Worm (Caenorhabditis elegans): Measurements from ENCODE around the gene gly-6.

Gene gly-6

DNA sequence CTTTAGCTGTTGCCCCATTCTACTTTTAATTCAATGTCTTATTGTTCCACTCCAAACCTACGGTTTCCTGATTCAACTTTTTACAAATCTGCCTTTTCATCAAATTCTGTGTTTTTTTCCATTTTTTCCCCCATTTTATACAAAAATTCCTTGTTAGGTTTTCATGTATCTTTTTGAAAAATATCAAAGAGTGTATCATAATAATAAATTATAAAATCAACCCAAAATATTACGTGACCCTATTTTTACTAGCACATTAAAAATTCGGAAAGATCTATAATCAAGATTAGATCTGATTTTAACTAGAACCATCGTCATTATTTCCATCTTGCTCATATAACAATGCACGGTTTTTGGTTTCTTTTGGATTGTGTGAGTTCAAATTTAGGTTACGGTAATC, 10.9 kb downstream of the gly-6 start, which contains the start of gene H38K22.6:
Gene H38K22.6 (plus strand): TSS at position 301 of the 400 bp plus-strand sequence.
- TF ChIP-seq ceh-45 (GFP tag; IDR thresholded peaks at IDR 0.05) (no peak), C08G9.2 (tag; optimal IDR thresholded peaks at IDR 0.05) (no peak), eyg-1 (tag; optimal IDR thresholded peaks at IDR 0.05) (no peak), ceh-48 (tag; optimal IDR thresholded peaks at IDR 0.05) (no peak), dmd-4 (tag; optimal IDR thresholded peaks at IDR 0.05; ENCODE audit: borderline replicate concordance) (no peak), ztf-16 (tag; optimal IDR thresholded peaks at IDR 0.05) (no peak), hlh-15 (tag; optimal IDR thresholded peaks at IDR 0.05) (no peak), pha-2 (tag; optimal IDR thresholded peaks at IDR 0.05) (no peak), tbx-2 (tag; optimal IDR thresholded peaks at IDR 0.05) (no peak), hlh-6 (tag; optimal IDR thresholded peaks at IDR 0.05) (no peak), unc-42 (tag; optimal IDR thresholded peaks at IDR 0.05) (no peak), tbx-7 (tag; optimal IDR thresholded peaks at IDR 0.05) (no peak), ceh-34 (tag; optimal IDR thresholded peaks at IDR 0.05) (no peak), ama-1 (optimal IDR thresholded peaks at IDR 0.05) (no peak), elt-4 (tag; optimal IDR thresholded peaks at IDR 0.05) (no peak), ref-2 (tag; optimal IDR thresholded peaks at IDR 0.05) (no peak)

DNA sequence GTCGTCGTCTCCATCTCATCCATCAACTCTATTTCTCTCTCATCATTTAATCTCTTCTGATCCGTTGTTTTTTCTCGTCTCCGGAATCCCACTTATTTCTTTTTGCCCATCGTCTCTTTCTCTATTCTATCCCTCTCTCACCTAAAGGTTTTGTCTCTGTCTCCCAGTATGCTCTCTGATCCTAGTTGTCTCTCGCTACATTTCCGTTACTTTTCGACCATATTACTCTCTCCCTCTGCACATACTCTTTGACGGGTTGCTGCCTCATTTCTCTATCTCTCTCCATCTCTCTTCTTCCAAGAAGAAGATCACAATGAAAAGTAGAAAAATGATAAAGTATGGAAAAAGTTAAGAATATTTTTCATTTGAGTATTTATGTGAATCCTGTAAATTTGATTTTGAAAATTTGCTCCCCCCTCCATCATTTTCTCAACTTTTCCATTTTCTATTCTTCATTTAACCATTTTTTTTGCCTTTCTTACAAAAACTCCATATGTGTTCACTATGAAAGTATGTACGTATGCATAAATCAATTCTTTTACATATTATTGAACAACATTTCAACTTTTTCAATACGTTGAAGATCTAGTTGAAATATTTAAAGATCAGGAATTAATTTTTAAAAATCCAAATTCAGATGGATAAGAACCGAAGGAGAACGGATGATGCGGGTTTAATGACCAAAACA, 13.8 kb downstream of the gly-6 start, which contains the start of gene tag-131:
Gene tag-131 (plus strand): TSS at position 638 of the 688 bp plus-strand sequence.
- no peak for TF ChIP-seq tbx-7 (tag; optimal IDR thresholded peaks at IDR 0.05)
- peak; percentile 81 for TF ChIP-seq unc-55 (GFP tag; optimal IDR thresholded peaks at IDR 0.05)
- no peak for TF ChIP-seq F13H6.1 (tag; optimal IDR thresholded peaks at IDR 0.05)
- TF ChIP-seq pha-4 (tag; optimal IDR thresholded peaks at IDR 0.05), result no peak
- no peak for TF ChIP-seq zip-5 (tag; optimal IDR thresholded peaks at IDR 0.05)
- no peak for TF ChIP-seq fkh-6 (tag; optimal IDR thresholded peaks at IDR 0.05)
- TF ChIP-seq ceh-24 (tag; optimal IDR thresholded peaks at IDR 0.05), result no peak
- no peak for TF ChIP-seq dmd-4 (tag; optimal IDR thresholded peaks at IDR 0.05; ENCODE audit: borderline replicate concordance)
- no peak for TF ChIP-seq pha-2 (tag; optimal IDR thresholded peaks at IDR 0.05)
- TF ChIP-seq lin-11 (tag; optimal IDR thresholded peaks at IDR 0.05), result no peak
- peak; percentile 36 for TF ChIP-seq ceh-18 (tag; optimal IDR thresholded peaks at IDR 0.05)
- TF ChIP-seq ref-2 (tag; optimal IDR thresholded peaks at IDR 0.05), result no peak
- peak; percentile 31 for TF ChIP-seq tbx-2 (tag; optimal IDR thresholded peaks at IDR 0.05)
- TF ChIP-seq ceh-6 (GFP tag; optimal IDR thresholded peaks at IDR 0.05), result no peak
- TF ChIP-seq C38D4.7 (GFP tag; optimal IDR thresholded peaks at IDR 0.05), result no peak
- no peak for TF ChIP-seq ceh-30 (tag; optimal IDR thresholded peaks at IDR 0.05)
- peak; percentile 63 for TF ChIP-seq nfya-1 (tag; optimal IDR thresholded peaks at IDR 0.05)
- no peak for TF ChIP-seq ahr-1 (tag; optimal IDR thresholded peaks at IDR 0.05)

DNA sequence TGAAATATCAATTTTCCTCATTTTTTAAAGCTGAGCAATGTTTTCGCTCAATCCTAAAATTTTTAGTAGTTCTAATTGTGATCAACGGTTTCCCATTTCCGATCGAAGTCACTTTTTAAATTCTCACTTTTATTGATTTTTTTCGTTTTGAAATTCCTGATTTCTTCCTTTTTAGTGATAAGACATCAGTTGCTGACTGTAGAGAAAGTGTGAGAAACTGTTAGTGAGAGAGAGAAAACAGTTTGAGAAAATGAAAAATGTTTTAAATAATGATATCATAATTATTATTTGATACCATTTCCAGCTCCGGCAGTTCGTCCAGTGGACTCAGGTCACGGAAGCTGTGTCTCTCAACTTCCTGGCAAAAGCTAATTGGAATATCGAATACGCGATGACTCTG, 16.5 kb downstream of the gly-6 start:
- TF ChIP-seq lin-11 (tag; optimal IDR thresholded peaks at IDR 0.05) (no peak), ceh-22 (tag; optimal IDR thresholded peaks at IDR 0.05) (no peak)

DNA sequence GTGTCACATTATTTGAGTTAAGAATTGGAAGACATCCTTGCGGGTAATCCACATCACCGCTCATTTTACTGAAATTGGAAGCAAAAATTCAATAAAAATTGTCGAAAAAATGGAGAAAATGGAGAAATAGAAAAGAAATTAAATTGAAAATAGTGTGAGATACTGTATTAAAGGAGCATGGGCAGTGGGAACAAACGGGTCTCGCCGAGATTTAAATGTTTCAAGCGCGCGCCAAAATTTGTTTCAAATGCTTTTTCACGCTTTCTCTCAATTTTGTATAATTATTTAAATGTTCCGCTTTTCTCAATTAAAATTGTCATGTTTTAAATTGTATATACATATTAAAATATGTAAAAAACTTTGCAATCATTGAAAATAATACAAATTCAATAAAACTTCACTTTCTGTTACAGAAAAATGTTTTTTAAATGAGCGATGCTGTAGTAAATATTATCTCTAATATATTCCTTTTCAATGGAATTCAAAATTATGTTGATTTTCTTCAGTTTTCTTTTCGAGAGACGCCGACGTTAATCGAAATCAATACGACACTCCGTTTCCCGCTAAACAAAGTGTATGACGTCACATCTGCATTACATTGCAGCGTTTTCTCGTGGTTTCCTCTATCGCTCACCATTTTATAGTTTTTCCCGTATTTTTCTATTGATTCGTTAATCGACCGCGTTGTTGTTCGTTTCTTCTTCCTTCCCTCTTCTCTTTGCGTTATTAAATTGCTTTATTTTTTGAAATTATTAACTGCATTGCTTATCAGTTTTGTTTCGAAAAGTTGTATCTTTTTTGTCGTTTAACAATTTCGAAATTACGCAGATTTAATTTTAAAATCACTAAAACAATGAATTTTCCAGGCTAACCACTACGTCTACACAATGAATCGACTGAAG, 17.7 kb downstream of the gly-6 start, which contains the start of the genes evl-14 and dcn-1:
Gene evl-14 (minus strand): TSS at position 68 of the 902 bp plus-strand sequence.
Gene dcn-1 (plus strand): TSS at position 852 of the 902 bp plus-strand sequence.
- TF ChIP-seq pha-4 (tag; optimal IDR thresholded peaks at IDR 0.05) (no peak), C08G9.2 (tag; optimal IDR thresholded peaks at IDR 0.05) (no peak), ets-4 (tag; optimal IDR thresholded peaks at IDR 0.05) (no peak), fkh-10 (GFP tag; optimal IDR thresholded peaks at IDR 0.05) (no peak), hlh-8 (tag; optimal IDR thresholded peaks at IDR 0.05) (no peak), sox-4 (tag; optimal IDR thresholded peaks at IDR 0.05) (no peak), tbx-7 (tag; optimal IDR thresholded peaks at IDR 0.05) (no peak), ceh-19 (GFP tag; optimal IDR thresholded peaks at IDR 0.05) (no peak), pros-1 (tag; optimal IDR thresholded peaks at IDR 0.05) (no peak), elt-2 (tag; optimal IDR thresholded peaks at IDR 0.05) (peak; percentile 32), ztf-16 (tag; optimal IDR thresholded peaks at IDR 0.05) (no peak), ceh-24 (tag; optimal IDR thresholded peaks at IDR 0.05) (no peak), ceh-2 (tag; optimal IDR thresholded peaks at IDR 0.05) (no peak), pax-1 (tag; optimal IDR thresholded peaks at IDR 0.05) (peak; percentile 67), npax-4 (tag; optimal IDR thresholded peaks at IDR 0.05) (no peak), ceh-34 (tag; optimal IDR thresholded peaks at IDR 0.05) (no peak), hlh-6 (tag; optimal IDR thresholded peaks at IDR 0.05) (no peak), dve-1 (tag; optimal IDR thresholded peaks at IDR 0.05) (no peak), elt-4 (tag; optimal IDR thresholded peaks at IDR 0.05) (no peak), ceh-48 (tag; optimal IDR thresholded peaks at IDR 0.05) (peak; percentile 63), K09A11.1 (tag; optimal IDR thresholded peaks at IDR 0.05; ENCODE audit: insufficient read depth) (no peak), ceh-30 (tag; optimal IDR thresholded peaks at IDR 0.05) (peak; percentile 12), sox-2 (GFP tag; IDR thresholded peaks at IDR 0.05) (no peak), Y22D7AL.16 (tag; optimal IDR thresholded peaks at IDR 0.05) (no peak)
